Fruit fly (Drosophila melanogaster): ENCODE results near the gene CheB38b.

dm6 chr2L:20788050-20788449, 29.0 kb downstream of the CheB38b start:
- TF ChIP-seq CG8478 (optimal IDR thresholded peaks at IDR 0.05) (no peak), CTCF (optimal IDR thresholded peaks at IDR 0.05) (no peak)
